Fruit fly (Drosophila melanogaster) whole organism, embryonic: Measurements from ENCODE around the gene CG17327.

Experiments used
- Adf1 ChIP-seq: fragments of 200-800 bp; sonication (Bioruptor generic); IDR thresholded peaks from 2 replicates; pipeline ENCODE4 v1.3.6; 2022; ENCODE audit warnings: missing biosample characterization, missing genetic modification characterization
- Antp ChIP-seq: fragments of 200-800 bp; sonication (Bioruptor generic); optimal IDR thresholded peaks from 3 replicates; lab custom pipeline; 2016; ENCODE audit warnings: missing biosample characterization, missing genetic modification characterization
- Awh ChIP-seq: fragments of 200-800 bp; sonication (Bioruptor generic); IDR thresholded peaks from 2 replicates; pipeline ENCODE4, ENCODE4 v1.3.6; 2022; ENCODE audit warnings: missing biosample characterization, missing genetic modification characterization
- Bdp1 ChIP-seq: fragments of 200-800 bp; sonication (Bioruptor generic); optimal IDR thresholded peaks from 3 replicates; lab custom pipeline; 2016; ENCODE audit warnings: missing biosample characterization, missing genetic modification characterization
- Bteb2 ChIP-seq: fragments of 200-800 bp; sonication (Bioruptor generic); optimal IDR thresholded peaks from 2 replicates; lab custom pipeline; 2016; ENCODE audit warnings: missing biosample characterization, missing genetic modification characterization
- CG10543 ChIP-seq: fragments of 200-800 bp; sonication (Bioruptor generic); optimal IDR thresholded peaks from 3 replicates; lab custom pipeline; 2017; ENCODE audit warnings: missing biosample characterization, mild to moderate bottlenecking, missing genetic modification characterization, moderate library complexity
- CG11398 ChIP-seq: fragments of 200-800 bp; sonication (Bioruptor generic); optimal IDR thresholded peaks from 2 replicates; lab custom pipeline; 2016; ENCODE audit warnings: missing biosample characterization, missing genetic modification characterization
- CG11456 ChIP-seq: fragments of 200-800 bp; sonication (Bioruptor generic); IDR thresholded peaks from 3 replicates; pipeline ENCODE4 v1.3.6; 2022; ENCODE audit warnings: missing biosample characterization, missing genetic modification characterization
- CG13123 ChIP-seq: fragments of 200-800 bp; sonication (Bioruptor generic); optimal IDR thresholded peaks from 2 replicates; lab custom pipeline; 2016; ENCODE audit warnings: missing biosample characterization, missing genetic modification characterization
- CG13775 ChIP-seq: fragments of 200-800 bp; sonication (Bioruptor generic); optimal IDR thresholded peaks from 3 replicates; lab custom pipeline; 2017; ENCODE audit warnings: missing biosample characterization, mild to moderate bottlenecking, missing genetic modification characterization
- CG13894 ChIP-seq: fragments of 200-800 bp; sonication (Bioruptor generic); optimal IDR thresholded peaks from 3 replicates; lab custom pipeline; 2018; ENCODE audit warnings: missing biosample characterization, mild to moderate bottlenecking, missing genetic modification characterization, moderate library complexity
- CG14441 ChIP-seq: fragments of 200-800 bp; sonication (Bioruptor generic); IDR thresholded peaks from 2 replicates; pipeline ENCODE4 v1.3.6; 2022; ENCODE audit warnings: missing biosample characterization, missing genetic modification characterization
- CG1529 ChIP-seq: fragments of 200-800 bp; sonication (Bioruptor generic); optimal IDR thresholded peaks from 3 replicates; lab custom pipeline; 2018; ENCODE audit warnings: missing biosample characterization, missing genetic modification characterization
- CG15601 ChIP-seq: fragments of 200-800 bp; sonication (Bioruptor generic); optimal IDR thresholded peaks from 3 replicates; lab custom pipeline; 2019; ENCODE audit warnings: missing biosample characterization, mild to moderate bottlenecking, missing genetic modification characterization, moderate library complexity
- CG16813 ChIP-seq: fragments of 200-800 bp; sonication (Bioruptor generic); IDR thresholded peaks from 3 replicates; pipeline ENCODE4 v1.3.6; 2022; ENCODE audit warnings: missing biosample characterization, missing genetic modification characterization; ENCODE audit not compliant: partially characterized antibody
- CG18262 ChIP-seq: fragments of 200-800 bp; optimal IDR thresholded peaks from 3 replicates; lab custom pipeline; 2019; ENCODE audit warnings: missing biosample characterization, mild to moderate bottlenecking, missing genetic modification characterization, moderate library complexity
- CG3065 ChIP-seq: fragments of 200-800 bp; sonication (Bioruptor generic); optimal IDR thresholded peaks from 2 replicates; lab custom pipeline; 2016; ENCODE audit warnings: missing biosample characterization, missing genetic modification characterization
- CG34376 ChIP-seq: fragments of 200-800 bp; sonication (Bioruptor generic); optimal IDR thresholded peaks from 2 replicates; lab custom pipeline; 2018; ENCODE audit warnings: missing biosample characterization, mild to moderate bottlenecking, missing genetic modification characterization
- CG6813 ChIP-seq: fragments of 200-800 bp; sonication (Bioruptor generic); optimal IDR thresholded peaks from 2 replicates; lab custom pipeline; 2017; ENCODE audit warnings: missing biosample characterization, missing genetic modification characterization, mild to moderate bottlenecking, moderate library complexity, missing genetic modification reagents
- CG7963 ChIP-seq: fragments of 200-800 bp; sonication (Bioruptor generic); IDR thresholded peaks from 3 replicates; pipeline ENCODE4 v1.3.6; 2022; ENCODE audit warnings: missing biosample characterization, missing genetic modification characterization; ENCODE audit not compliant: partially characterized antibody
- CG8765 ChIP-seq: fragments of 200-800 bp; sonication (Bioruptor generic); IDR thresholded peaks from 2 replicates; pipeline ENCODE4 v1.3.6; 2022; ENCODE audit warnings: missing biosample characterization, missing genetic modification characterization
- CHES-1-like ChIP-seq: fragments of 200-800 bp; sonication (Bioruptor generic); optimal IDR thresholded peaks from 2 replicates; lab custom pipeline; 2016; ENCODE audit warnings: missing biosample characterization, missing genetic modification characterization
- CoRest ChIP-seq: fragments of 200-800 bp; sonication (Bioruptor generic); optimal IDR thresholded peaks from 3 replicates; lab custom pipeline; 2018; ENCODE audit warnings: missing biosample characterization, mild to moderate bottlenecking, missing genetic modification characterization, moderate library complexity
- Dad ChIP-seq: fragments of 200-800 bp; sonication (Bioruptor generic); optimal IDR thresholded peaks from 3 replicates; lab custom pipeline; 2016; ENCODE audit warnings: missing biosample characterization, missing genetic modification characterization
- Dref ChIP-seq: fragments of 200-800 bp; sonication (Bioruptor generic); IDR thresholded peaks from 2 replicates; pipeline ENCODE4 v1.3.6; 2022; ENCODE audit warnings: missing biosample characterization, missing genetic modification characterization
- Drgx ChIP-seq: fragments of 200-800 bp; sonication (Bioruptor generic); IDR thresholded peaks from 2 replicates; pipeline ENCODE4 v1.3.6; 2022; ENCODE audit warnings: missing biosample characterization, missing genetic modification characterization
- Elba2 ChIP-seq: fragments of 200-800 bp; sonication (Bioruptor generic); optimal IDR thresholded peaks from 3 replicates; lab custom pipeline; 2016; ENCODE audit warnings: missing biosample characterization, missing genetic modification characterization
- Ets97D ChIP-seq: fragments of 200-800 bp; sonication (Bioruptor generic); optimal IDR thresholded peaks from 3 replicates; lab custom pipeline; 2016; ENCODE audit warnings: missing biosample characterization, missing genetic modification characterization
- Fer3 ChIP-seq: fragments of 200-800 bp; sonication (Bioruptor generic); optimal IDR thresholded peaks from 2 replicates; lab custom pipeline; 2018; ENCODE audit warnings: missing biosample characterization, mild to moderate bottlenecking, missing genetic modification characterization, moderate library complexity
- Hr51 ChIP-seq, 2 experiments: fragments of 200-800 bp; sonication (Bioruptor generic); optimal IDR thresholded peaks; 2 replicates in 1 of 2; 3 replicates in 1 of 2; lab custom pipeline; 2016 to 2018; ENCODE audit warnings: missing biosample characterization in 2 of 2, missing genetic modification characterization in 2 of 2, mild to moderate bottlenecking in 1 of 2, moderate library complexity in 1 of 2
- Mes4 ChIP-seq: fragments of 200-800 bp; sonication (Bioruptor generic); optimal IDR thresholded peaks from 2 replicates; lab custom pipeline; 2016; ENCODE audit warnings: missing biosample characterization, missing genetic modification characterization
- NFAT ChIP-seq: fragments of 200-800 bp; sonication (Bioruptor generic); IDR thresholded peaks from 2 replicates; pipeline ENCODE4 v1.3.6; 2022; ENCODE audit warnings: missing biosample characterization, missing genetic modification characterization
- Neu2 ChIP-seq: fragments of 200-800 bp; sonication (Bioruptor generic); optimal IDR thresholded peaks from 3 replicates; lab custom pipeline; 2016; ENCODE audit warnings: missing biosample characterization, missing genetic modification characterization, borderline replicate concordance
- ab ChIP-seq: fragments of 200-800 bp; sonication (Bioruptor generic); optimal IDR thresholded peaks from 2 replicates; lab custom pipeline; 2016; ENCODE audit warnings: missing biosample characterization, missing genetic modification characterization
- emc ChIP-seq: fragments of 200-800 bp; sonication (Bioruptor generic); optimal IDR thresholded peaks from 2 replicates; lab custom pipeline; 2016; ENCODE audit warnings: missing biosample characterization, missing genetic modification characterization
- en ChIP-seq: fragments of 200-800 bp; sonication (Bioruptor generic); optimal IDR thresholded peaks from 2 replicates; lab custom pipeline; 2016; ENCODE audit warnings: missing biosample characterization, missing genetic modification characterization
- esg ChIP-seq: fragments of 200-800 bp; sonication (Bioruptor generic); conservative IDR thresholded peaks from 2 replicates; pipeline ENCODE4 v1.3.6; 2022; ENCODE audit warnings: missing biosample characterization, missing genetic modification characterization
- exex ChIP-seq: fragments of 200-800 bp; sonication (Bioruptor generic); optimal IDR thresholded peaks from 4 replicates; lab custom pipeline; 2018; ENCODE audit warnings: missing biosample characterization, mild to moderate bottlenecking, missing genetic modification characterization, moderate library complexity
- eyg ChIP-seq: fragments of 200-800 bp; sonication (Bioruptor generic); optimal IDR thresholded peaks from 3 replicates; lab custom pipeline; 2016; ENCODE audit warnings: missing biosample characterization, missing genetic modification characterization
- gem ChIP-seq: fragments of 200-800 bp; sonication (Bioruptor generic); optimal IDR thresholded peaks from 2 replicates; lab custom pipeline; 2019; ENCODE audit warnings: missing biosample characterization, mild to moderate bottlenecking, missing genetic modification characterization, moderate library complexity
- gsb-n ChIP-seq: fragments of 200-800 bp; sonication (Bioruptor generic); optimal IDR thresholded peaks from 3 replicates; lab custom pipeline; 2018; ENCODE audit warnings: missing biosample characterization, mild to moderate bottlenecking, missing genetic modification characterization
- her ChIP-seq: fragments of 200-800 bp; sonication (Bioruptor generic); optimal IDR thresholded peaks from 2 replicates; lab custom pipeline; 2016; ENCODE audit warnings: missing biosample characterization, missing genetic modification characterization
- nerfin-2 ChIP-seq: fragments of 200-800 bp; sonication (Bioruptor generic); IDR thresholded peaks from 2 replicates; pipeline ENCODE4 v1.3.6; 2022; ENCODE audit warnings: missing biosample characterization, missing genetic modification characterization; ENCODE audit not compliant: partially characterized antibody
- ssp ChIP-seq: fragments of 200-800 bp; sonication (Bioruptor generic); IDR thresholded peaks from 2 replicates; pipeline ENCODE4 v1.3.6; 2022; ENCODE audit warnings: missing biosample characterization, missing genetic modification characterization
- sug ChIP-seq: fragments of 200-800 bp; optimal IDR thresholded peaks from 2 replicates; lab custom pipeline; 2019; ENCODE audit warnings: missing biosample characterization, mild to moderate bottlenecking, missing genetic modification characterization, moderate library complexity
- tgo ChIP-seq: fragments of 200-800 bp; sonication (Bioruptor generic); IDR thresholded peaks from 3 replicates; pipeline ENCODE4 v1.3.6; 2022; ENCODE audit warnings: missing biosample characterization, missing genetic modification characterization
- tio ChIP-seq: fragments of 200-800 bp; sonication (Bioruptor generic); optimal IDR thresholded peaks from 2 replicates; lab custom pipeline; 2017; ENCODE audit warnings: missing biosample characterization, missing genetic modification characterization, inconsistent platforms
- toy ChIP-seq: fragments of 200-800 bp; sonication (Bioruptor generic); IDR thresholded peaks from 2 replicates; pipeline ENCODE4 v1.3.6; 2022; ENCODE audit warnings: missing biosample characterization, missing genetic modification characterization
- twi ChIP-seq: fragments of 200-800 bp; optimal IDR thresholded peaks from 2 replicates; lab custom pipeline; 2019; ENCODE audit warnings: missing biosample characterization, mild to moderate bottlenecking, missing genetic modification characterization, moderate library complexity
- unc-4 ChIP-seq: fragments of 200-800 bp; sonication (Bioruptor generic); IDR thresholded peaks from 2 replicates; pipeline ENCODE4 v1.3.6; 2022; ENCODE audit warnings: missing biosample characterization, missing genetic modification characterization; ENCODE audit not compliant: partially characterized antibody

The CG17327 gene

dm6 chr3R:12985828-12986530 is 11.5 kb downstream of the CG17327 start, which contains the start of gene CG31342 (continued):
- TF ChIP-seq eyg (no peak), sug (tag; lab: Kevin White, UChicago) (peak; percentile 54), Bteb2 (GFP tag; lab: Kevin White, UChicago) (peak; percentile 37), CG16813 (GFP tag; lab: Robert Waterston, UW) (peak; percentile 58), unc-4 (GFP tag; lab: Robert Waterston, UW) (peak; percentile 71), en (GFP tag; lab: Kevin White, UChicago) (no peak), Drgx (0 out of 2 replicates have a peak, but pooled peaks have one; percentile 28), CG7963 (GFP tag; lab: Robert Waterston, UW) (no peak), Elba2 (no peak), twi (no peak), CG1529 (GFP tag; lab: Kevin White, UChicago) (no peak), gsb-n (tag; lab: Kevin White, UChicago) (no peak), emc (no peak), CG13775 (no peak), Ets97D (GFP tag; lab: Kevin White, UChicago) (peak; percentile 17), Mes4 (GFP tag; lab: Kevin White, UChicago) (no peak), Adf1 (GFP tag; lab: Robert Waterston, UW) (no peak), nerfin-2 (GFP tag; lab: Robert Waterston, UW) (peak; percentile 36; the same call in 1 of the 2 replicates), CoRest (tag; lab: Kevin White, UChicago) (peak; percentile 62), CG11456 (GFP tag; lab: Robert Waterston, UW) (no peak), CG6813 (GFP tag; lab: Kevin White, UChicago) (no peak), her (GFP tag; lab: Kevin White, UChicago) (no peak), CG13123 (no peak), Neu2 (GFP tag; lab: Kevin White, UChicago) (no peak), CG14441 (GFP tag; lab: Robert Waterston, UW) (no peak), CG11398 (GFP tag; lab: Kevin White, UChicago) (no peak), toy (GFP tag; lab: Robert Waterston, UW) (no peak), Awh (GFP tag; lab: Robert Waterston, UW) (no peak), Hr51 (GFP tag; optimal IDR thresholded peaks at IDR 0.05; lab: Kevin White, UChicago) (no peak), NFAT (GFP tag; lab: Robert Waterston, UW) (no peak), CG3065 (GFP tag; lab: Kevin White, UChicago) (no peak), Dref (peak; percentile 70), Antp (GFP tag; lab: Kevin White, UChicago) (no peak), gem (tag; lab: Kevin White, UChicago) (no peak), ab (GFP tag; lab: Kevin White, UChicago) (no peak), esg (no peak), CG13894 (no peak), exex (tag; lab: Kevin White, UChicago) (no peak), Bdp1 (no peak), tgo (no peak), ssp (GFP tag; lab: Robert Waterston, UW) (peak; percentile 66), CG10543 (no peak), CG8765 (GFP tag; lab: Robert Waterston, UW) (no peak), Fer3 (tag; lab: Kevin White, UChicago) (no peak), tio (GFP tag; lab: Kevin White, UChicago) (no peak), CG15601 (tag; lab: Kevin White, UChicago) (peak; percentile 56), Dad (GFP tag; lab: Kevin White, UChicago) (no peak), CG34376 (GFP tag; lab: Kevin White, UChicago) (peak; percentile 38), CG18262 (tag; lab: Kevin White, UChicago) (no peak), CHES-1-like (GFP tag; lab: Kevin White, UChicago) (no peak)
